Worm (Caenorhabditis elegans) whole organism, early embryonic: ENCODE data around the gene twk-7.

Experiments
- B0310.2 ChIP-seq: sonication (generic microtip); optimal IDR thresholded peaks from 2 replicates; lab custom pipeline; 2016; ENCODE audit warnings: mild to moderate bottlenecking, missing genetic modification characterization, missing compliant biosample characterization
- F13C5.2 ChIP-seq: sonication (generic microtip); optimal IDR thresholded peaks from 2 replicates; lab custom pipeline; 2017; ENCODE audit warnings: mild to moderate bottlenecking, missing genetic modification characterization, inconsistent platforms, missing compliant biosample characterization
- aly-1 ChIP-seq: sonication (generic microtip); optimal IDR thresholded peaks from 2 replicates; lab custom pipeline; 2016; ENCODE audit warnings: missing genetic modification characterization, missing compliant biosample characterization
- ama-1 ChIP-seq: fragments of 150-350 bp; optimal IDR thresholded peaks from 2 replicates; lab custom pipeline; 2014
- ceh-13 ChIP-seq: fragments of 200-800 bp; sonication (Bioruptor generic); optimal IDR thresholded peaks from 2 replicates; lab custom pipeline; 2018; ENCODE audit warnings: mild to moderate bottlenecking, missing genetic modification characterization, missing compliant biosample characterization
- ceh-36 ChIP-seq: sonication (generic microtip); optimal IDR thresholded peaks from 2 replicates; lab custom pipeline; 2016; ENCODE audit warnings: missing genetic modification characterization, inconsistent platforms, missing compliant biosample characterization
- ets-7 ChIP-seq: sonication (generic microtip); optimal IDR thresholded peaks from 2 replicates; lab custom pipeline; 2016; ENCODE audit warnings: missing genotype, missing genetic modification characterization, missing compliant biosample characterization
- flt-1 ChIP-seq: fragments of 200-800 bp; sonication (Bioruptor generic); IDR thresholded peaks from 2 replicates; pipeline ENCODE4 v1.3.6; 2022; ENCODE audit warnings: missing genetic modification characterization, missing compliant biosample characterization
- hmbx-1 ChIP-seq: sonication (generic microtip); optimal IDR thresholded peaks from 2 replicates; lab custom pipeline; 2016; ENCODE audit warnings: mild to moderate bottlenecking, missing genetic modification characterization, missing compliant biosample characterization
- hmg-4 ChIP-seq: fragments of 200-800 bp; sonication (Bioruptor generic); optimal IDR thresholded peaks from 2 replicates; lab custom pipeline; 2018; ENCODE audit warnings: mild to moderate bottlenecking, missing genetic modification characterization, missing compliant biosample characterization
- hnd-1 ChIP-seq: sonication (generic microtip); optimal IDR thresholded peaks from 2 replicates; lab custom pipeline; 2016; ENCODE audit warnings: missing genetic modification characterization, missing compliant biosample characterization
- pes-1 ChIP-seq: fragments of 200-800 bp; sonication (Bioruptor generic); IDR thresholded peaks from 2 replicates; pipeline ENCODE4 v1.3.6; 2022; ENCODE audit warnings: missing genetic modification reagents, missing genetic modification characterization, missing compliant biosample characterization
- scrt-1 ChIP-seq: fragments of 200-800 bp; sonication (Bioruptor generic); IDR thresholded peaks from 2 replicates; pipeline ENCODE4 v1.3.6; 2022; ENCODE audit warnings: missing genetic modification characterization, missing compliant biosample characterization
- sea-1 ChIP-seq: fragments of 200-800 bp; sonication (Bioruptor generic); conservative IDR thresholded peaks from 2 replicates; pipeline ENCODE4 v1.3.6; 2022; ENCODE audit warnings: missing genetic modification characterization, missing compliant biosample characterization
- tbx-11 ChIP-seq: fragments of 200-800 bp; sonication (Bioruptor generic); IDR thresholded peaks from 2 replicates; pipeline ENCODE4 v1.3.6; 2022; ENCODE audit warnings: missing genetic modification characterization, missing compliant biosample characterization
- tbx-37 ChIP-seq: fragments of 200-800 bp; sonication (Bioruptor generic); conservative IDR thresholded peaks from 2 replicates; pipeline ENCODE4 v1.3.6; 2022; ENCODE audit warnings: missing genetic modification reagents, missing genetic modification characterization, missing compliant biosample characterization
- tra-4 ChIP-seq: sonication (generic microtip); optimal IDR thresholded peaks from 2 replicates; lab custom pipeline; 2017; ENCODE audit warnings: missing genetic modification characterization, missing compliant biosample characterization

twk-7 gene

DNA sequence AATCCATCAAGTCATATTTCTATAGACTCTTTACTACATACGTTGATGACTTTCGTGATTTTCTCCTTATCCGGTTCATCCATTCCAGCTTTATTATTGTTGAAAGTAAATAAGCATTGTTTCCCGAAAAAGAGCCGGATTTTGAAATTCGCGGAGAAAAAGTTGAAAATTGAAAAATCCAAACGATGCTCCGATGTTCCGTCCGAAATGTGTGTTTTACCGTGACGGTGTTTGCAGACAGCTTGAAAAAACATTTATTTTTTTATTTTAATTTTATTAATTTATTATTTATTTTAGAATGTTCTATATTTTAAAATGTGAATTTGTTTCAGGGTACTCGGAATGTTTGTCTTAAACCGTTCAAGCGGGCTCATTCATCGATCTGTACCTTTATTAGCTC, 12.7 kb downstream of the twk-7 start, which contains the start of gene dnj-10:
dnj-10 (plus strand) TSS at position 333 of the 400 bp plus-strand sequence.
- no peak for TF ChIP-seq hmbx-1
- TF ChIP-seq hnd-1 = no peak
- TF ChIP-seq F13C5.2 (tag; lab: Kevin White, UChicago) = no peak
- TF ChIP-seq pes-1 (GFP tag; lab: Robert Waterston, UW) = no peak
- no peak for TF ChIP-seq tbx-11
- no peak for TF ChIP-seq B0310.2
- no peak for TF ChIP-seq ceh-13
- TF ChIP-seq hmg-4 (GFP tag; lab: Kevin White, UChicago) = no peak
- TF ChIP-seq sea-1 = no peak
- no peak for TF ChIP-seq aly-1
- no peak for TF ChIP-seq ama-1 (lab: Kevin White, UChicago)

DNA sequence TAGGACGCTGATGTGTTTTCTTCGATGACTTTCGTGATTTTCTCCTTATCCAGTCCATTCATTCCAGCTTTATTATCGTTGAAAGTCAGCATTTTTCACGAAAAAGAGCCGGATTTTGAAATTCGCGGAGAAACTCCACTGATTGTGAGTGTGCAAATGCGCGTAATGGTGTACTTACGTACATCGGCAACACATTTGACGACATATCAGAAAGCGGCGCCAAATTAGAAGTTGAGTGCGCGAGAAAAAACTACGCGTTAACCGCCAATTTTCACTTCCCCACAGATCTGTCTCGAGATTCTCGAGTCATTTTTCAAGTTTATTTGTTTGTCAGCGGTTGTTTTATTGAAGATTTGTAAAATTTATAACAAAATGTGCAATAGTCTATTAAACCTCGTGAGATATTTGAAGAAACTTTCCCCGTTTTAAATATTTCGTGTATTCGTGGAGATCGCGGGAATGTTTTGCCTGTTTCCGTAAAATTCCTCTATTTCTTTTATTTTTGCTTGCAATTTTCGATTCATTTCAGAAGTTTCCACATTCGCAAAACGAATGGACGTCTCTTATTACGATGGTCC, 15.0 kb downstream of the twk-7 start, which contains the start of the genes polk-1 and gpr-1:
polk-1 (minus strand) TSS at position 186 of the 578 bp plus-strand sequence.
gpr-1 (plus strand) TSS at position 528 of the 578 bp plus-strand sequence.
- no peak for TF ChIP-seq ets-7
- no peak for TF ChIP-seq hmg-4 (GFP tag; lab: Kevin White, UChicago)
- TF ChIP-seq B0310.2 = no peak

DNA sequence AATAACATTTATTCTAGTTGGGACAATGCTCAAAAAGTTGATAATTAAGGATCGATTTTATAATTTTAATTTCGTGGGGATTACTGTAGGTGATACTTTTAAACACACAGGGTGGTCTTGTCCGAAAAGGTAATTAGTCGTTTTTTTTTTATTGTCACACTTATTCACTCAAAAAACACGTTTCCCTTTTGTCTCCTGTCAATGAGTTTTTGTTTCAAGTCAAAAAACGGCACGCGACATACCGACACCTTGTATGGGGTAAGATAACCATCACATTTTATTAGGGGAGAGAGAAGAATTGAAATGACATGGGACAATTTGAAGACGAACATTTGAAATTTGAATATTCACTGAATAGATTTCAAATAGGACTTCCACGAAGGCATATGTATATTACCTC, 18.4 kb downstream of the twk-7 start:
- no peak for TF ChIP-seq hmbx-1
- no peak for TF ChIP-seq hmg-4 (GFP tag; lab: Kevin White, UChicago)
- no peak for TF ChIP-seq ets-7
- TF ChIP-seq tbx-11 = no peak
- no peak for TF ChIP-seq flt-1 (GFP tag; lab: Robert Waterston, UW)

- TF ChIP-seq scrt-1 (no peak), flt-1 (GFP tag; lab: Robert Waterston, UW) (no peak), B0310.2 (no peak), tra-4 (no peak), ceh-13 (no peak), ama-1 (lab: Kevin White, UChicago) (no peak), hnd-1 (no peak), tbx-37 (GFP tag; lab: Robert Waterston, UW) (no peak)
Observed at ce11 chrIII:8622435-8622834, 21.1 kb downstream of the twk-7 start, which contains the start of gene ceh-16. ceh-16 (plus strand) TSS chrIII:8622735.

DNA sequence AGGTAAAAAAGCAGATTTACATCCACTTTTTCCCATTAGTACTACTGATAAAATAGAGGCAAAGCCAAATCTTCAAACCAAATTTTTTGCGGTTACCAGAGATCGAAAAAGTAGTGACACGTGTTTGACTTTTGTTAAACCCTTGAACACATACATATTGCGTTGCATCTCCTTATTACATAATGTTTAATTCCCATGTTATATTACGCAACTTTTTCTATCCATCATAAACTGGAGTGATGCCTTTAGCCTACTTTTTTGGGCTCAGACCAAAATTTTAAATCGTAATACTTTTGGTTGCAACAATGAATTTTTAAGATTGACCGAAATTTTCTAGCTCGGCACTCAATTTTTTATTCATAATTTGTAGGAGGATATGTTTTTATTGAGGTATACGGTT, 21.6 kb downstream of the twk-7 start:
- TF ChIP-seq F13C5.2 (tag; lab: Kevin White, UChicago) (no peak), hmbx-1 (no peak), ceh-13 (no peak), hnd-1 (no peak), tbx-37 (GFP tag; lab: Robert Waterston, UW) (no peak), ama-1 (lab: Kevin White, UChicago) (no peak), pes-1 (GFP tag; lab: Robert Waterston, UW) (no peak), tra-4 (no peak), ceh-36 (tag; lab: Kevin White, UChicago) (no peak), B0310.2 (no peak), sea-1 (no peak), aly-1 (no peak), hmg-4 (GFP tag; lab: Kevin White, UChicago) (no peak), flt-1 (GFP tag; lab: Robert Waterston, UW) (no peak), scrt-1 (no peak), ets-7 (no peak), tbx-11 (no peak)

DNA sequence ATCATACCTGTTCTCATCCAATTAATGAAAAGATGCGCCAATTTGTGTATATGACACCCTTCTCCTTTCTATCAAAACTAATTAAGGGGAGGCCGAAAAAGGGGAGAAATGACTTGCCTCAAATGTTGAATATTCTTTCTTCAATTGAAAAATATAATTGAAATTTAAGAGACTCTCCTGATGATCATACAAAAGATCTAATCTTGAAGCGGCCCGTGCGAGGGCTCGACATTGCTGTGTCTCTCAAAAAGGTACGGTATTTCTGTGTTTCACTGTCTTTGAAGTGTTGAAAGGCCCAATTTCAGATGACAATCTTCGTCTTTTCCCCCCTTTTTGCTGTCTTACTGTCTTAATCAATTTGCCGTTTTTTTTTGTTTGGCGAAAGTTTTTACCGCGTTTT, 22.5 kb downstream of the twk-7 start:
- TF ChIP-seq aly-1 (no peak), pes-1 (GFP tag; lab: Robert Waterston, UW) (no peak), tbx-11 (no peak), ceh-36 (tag; lab: Kevin White, UChicago) (no peak), ets-7 (no peak), ama-1 (lab: Kevin White, UChicago) (no peak), hmbx-1 (no peak)

DNA sequence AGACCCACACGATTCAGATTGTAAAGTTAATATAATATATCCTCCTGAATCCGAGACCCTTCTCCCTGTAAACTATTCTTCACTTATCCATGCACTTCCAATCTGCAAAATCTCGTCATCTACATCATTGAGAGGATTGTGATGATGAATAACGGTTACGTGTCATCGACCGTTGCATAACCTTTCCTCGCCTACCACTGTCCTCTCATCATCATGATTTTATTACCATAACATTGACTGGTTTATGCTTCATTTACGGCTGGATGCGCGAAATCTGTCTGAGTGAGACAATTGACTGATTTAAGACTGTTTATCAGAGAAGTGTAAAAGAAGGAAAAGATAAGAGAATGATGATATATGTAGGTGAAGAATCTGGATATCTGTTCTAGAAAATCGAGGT, 23.3 kb downstream of the twk-7 start:
- TF ChIP-seq ceh-36 (tag; lab: Kevin White, UChicago) (no peak), tbx-37 (GFP tag; lab: Robert Waterston, UW) (no peak), hnd-1 (no peak), tra-4 (no peak), ceh-13 (no peak), sea-1 (no peak), pes-1 (GFP tag; lab: Robert Waterston, UW) (no peak), scrt-1 (no peak)

ce11 chrIII:8618412-8618960, 25.1 kb downstream of the twk-7 start, which contains the start of gene C13G5.2:
C13G5.2 (minus strand) TSS chrIII:8618462.
- no peak for TF ChIP-seq sea-1
- no peak for TF ChIP-seq tra-4
- no peak for TF ChIP-seq hmg-4 (GFP tag; lab: Kevin White, UChicago)
- TF ChIP-seq ceh-36 (tag; lab: Kevin White, UChicago) = no peak
- no peak for TF ChIP-seq ama-1 (lab: Kevin White, UChicago)
- TF ChIP-seq flt-1 (GFP tag; lab: Robert Waterston, UW) = no peak
- TF ChIP-seq B0310.2 = no peak
- TF ChIP-seq F13C5.2 (tag; lab: Kevin White, UChicago) = no peak
- TF ChIP-seq ceh-13 = no peak
- TF ChIP-seq ets-7 = no peak
- TF ChIP-seq hmbx-1 = no peak
- no peak for TF ChIP-seq aly-1
- no peak for TF ChIP-seq hnd-1
- no peak for TF ChIP-seq pes-1 (GFP tag; lab: Robert Waterston, UW)

DNA sequence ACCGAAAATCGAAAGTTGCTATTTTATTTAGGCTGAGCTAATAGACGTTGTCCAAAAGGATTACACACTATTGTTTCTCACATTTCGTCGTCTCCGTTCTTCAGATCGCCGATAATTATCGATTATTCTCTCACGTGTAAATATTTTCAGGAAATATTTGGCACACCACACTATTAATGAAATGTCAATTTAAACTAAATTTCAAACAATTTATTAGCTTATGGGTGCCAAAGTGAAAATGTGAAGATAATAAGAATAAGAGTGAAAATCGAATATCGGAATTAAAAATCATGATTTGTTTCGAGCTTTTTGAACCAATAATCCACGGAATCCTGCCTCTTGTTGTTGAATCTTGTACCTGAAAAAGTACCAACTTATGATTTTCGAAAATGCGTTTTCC, 27.0 kb downstream of the twk-7 start, which contains the start of gene C06E1.11:
C06E1.11 (minus strand) TSS at position 101 of the 400 bp plus-strand sequence.
- TF ChIP-seq hmg-4 (GFP tag; lab: Kevin White, UChicago) (no peak), pes-1 (GFP tag; lab: Robert Waterston, UW) (no peak), B0310.2 (no peak), ceh-36 (tag; lab: Kevin White, UChicago) (no peak), tbx-37 (GFP tag; lab: Robert Waterston, UW) (no peak), flt-1 (GFP tag; lab: Robert Waterston, UW) (no peak), ama-1 (lab: Kevin White, UChicago) (no peak), aly-1 (no peak), hmbx-1 (no peak), ets-7 (no peak), hnd-1 (no peak), scrt-1 (no peak), F13C5.2 (tag; lab: Kevin White, UChicago) (no peak), tra-4 (no peak), sea-1 (no peak), ceh-13 (no peak), tbx-11 (no peak)
